Worm (Caenorhabditis elegans) whole organism, early embryonic: ENCODE data around the gene flp-9.

ENCODE experiments used
- B0310.2 ChIP-seq: sonication (generic microtip); optimal IDR thresholded peaks from 2 replicates; lab custom pipeline; 2016; ENCODE audit warnings: mild to moderate bottlenecking, missing genetic modification characterization, missing compliant biosample characterization
- F13C5.2 ChIP-seq: sonication (generic microtip); optimal IDR thresholded peaks from 2 replicates; lab custom pipeline; 2017; ENCODE audit warnings: mild to moderate bottlenecking, missing genetic modification characterization, inconsistent platforms, missing compliant biosample characterization
- ama-1 ChIP-seq: fragments of 150-350 bp; optimal IDR thresholded peaks from 2 replicates; lab custom pipeline; 2014
- ceh-13 ChIP-seq: fragments of 200-800 bp; sonication (Bioruptor generic); optimal IDR thresholded peaks from 2 replicates; lab custom pipeline; 2018; ENCODE audit warnings: mild to moderate bottlenecking, missing genetic modification characterization, missing compliant biosample characterization
- ceh-36 ChIP-seq: sonication (generic microtip); optimal IDR thresholded peaks from 2 replicates; lab custom pipeline; 2016; ENCODE audit warnings: missing genetic modification characterization, inconsistent platforms, missing compliant biosample characterization
- flt-1 ChIP-seq: fragments of 200-800 bp; sonication (Bioruptor generic); IDR thresholded peaks from 2 replicates; pipeline ENCODE4 v1.3.6; 2022; ENCODE audit warnings: missing genetic modification characterization, missing compliant biosample characterization
- hnd-1 ChIP-seq: sonication (generic microtip); optimal IDR thresholded peaks from 2 replicates; lab custom pipeline; 2016; ENCODE audit warnings: missing genetic modification characterization, missing compliant biosample characterization
- scrt-1 ChIP-seq: fragments of 200-800 bp; sonication (Bioruptor generic); IDR thresholded peaks from 2 replicates; pipeline ENCODE4 v1.3.6; 2022; ENCODE audit warnings: missing genetic modification characterization, missing compliant biosample characterization
- sea-1 ChIP-seq: fragments of 200-800 bp; sonication (Bioruptor generic); conservative IDR thresholded peaks from 2 replicates; pipeline ENCODE4 v1.3.6; 2022; ENCODE audit warnings: missing genetic modification characterization, missing compliant biosample characterization
- tbx-11 ChIP-seq: fragments of 200-800 bp; sonication (Bioruptor generic); IDR thresholded peaks from 2 replicates; pipeline ENCODE4 v1.3.6; 2022; ENCODE audit warnings: missing genetic modification characterization, missing compliant biosample characterization
- tbx-37 ChIP-seq: fragments of 200-800 bp; sonication (Bioruptor generic); conservative IDR thresholded peaks from 2 replicates; pipeline ENCODE4 v1.3.6; 2022; ENCODE audit warnings: missing genetic modification reagents, missing genetic modification characterization, missing compliant biosample characterization
- tra-4 ChIP-seq: sonication (generic microtip); optimal IDR thresholded peaks from 2 replicates; lab custom pipeline; 2017; ENCODE audit warnings: missing genetic modification characterization, missing compliant biosample characterization

ce11 chrIV:12765067-12765466 is 7.7 kb upstream of the flp-9 start, which contains the start of gene ZK897.10:
- TF ChIP-seq F13C5.2 (no peak), ama-1 (lab: Kevin White, UChicago) (no peak), flt-1 (no peak), ceh-13 (GFP tag; lab: Kevin White, UChicago) (no peak), B0310.2 (tag; lab: Kevin White, UChicago) (no peak), ceh-36 (tag; lab: Kevin White, UChicago) (no peak), tbx-37 (GFP tag; lab: Robert Waterston, UW) (no peak), hnd-1 (no peak), tra-4 (tag; lab: Kevin White, UChicago) (no peak), tbx-11 (no peak), sea-1 (GFP tag; lab: Robert Waterston, UW) (no peak), scrt-1 (GFP tag; lab: Robert Waterston, UW) (no peak)
